Fruit fly (Drosophila melanogaster): Measurements from ENCODE around the gene Ir76b.
A peak's percentile ranks its signal among the peaks of the same experiment; 100 is the strongest.

Gene Ir76b

dm6 chr3L:20111434-20111833 is at the start of gene Ir76b:
TSS of gene Ir76b (minus strand) at chr3L:20111534.
- no peak for TF ChIP-seq CG14655 (GFP tag; optimal IDR thresholded peaks at IDR 0.05)
- no peak for TF ChIP-seq Pif1B (GFP tag; optimal IDR thresholded peaks at IDR 0.05)
- TF ChIP-seq EcR (GFP tag; optimal IDR thresholded peaks at IDR 0.05): no peak
- TF ChIP-seq Pif1A (GFP tag; optimal IDR thresholded peaks at IDR 0.05): no peak
- no peak for TF ChIP-seq D1 (tag; optimal IDR thresholded peaks at IDR 0.05)
- TF ChIP-seq CG17806 (tag; optimal IDR thresholded peaks at IDR 0.05): no peak

dm6 chr3L:20140589-20141207 is 29.4 kb upstream of the Ir76b start, which contains the start of gene CG7328:
TSS of gene CG7328 (minus strand) at chr3L:20140607.
- no peak for TF ChIP-seq fd96Ca (GFP tag; IDR thresholded peaks at IDR 0.05)
- no peak for TF ChIP-seq CG34367 (tag; optimal IDR thresholded peaks at IDR 0.05)
- TF ChIP-seq Pif1B (GFP tag; optimal IDR thresholded peaks at IDR 0.05): no peak
- TF ChIP-seq gl (tag; optimal IDR thresholded peaks at IDR 0.05): no peak
- TF ChIP-seq CG32121 (GFP tag; IDR thresholded peaks at IDR 0.05): 0 out of 2 replicates have a peak, but pooled peaks have one; percentile 31
- TF ChIP-seq D1 (tag; optimal IDR thresholded peaks at IDR 0.05): no peak

- no peak for TF ChIP-seq CG8301 (tag; optimal IDR thresholded peaks at IDR 0.05)
- TF ChIP-seq Pif1B (GFP tag; optimal IDR thresholded peaks at IDR 0.05): no peak
Measured at dm6 chr3L:20138327-20138726, 27.0 kb upstream of the Ir76b start.

dm6 chr3L:20133168-20133567 is 21.8 kb upstream of the Ir76b start, which contains the start of gene CG7335:
TSS of gene CG7335 (minus strand) at chr3L:20133268.
- TF ChIP-seq rn (GFP tag; IDR thresholded peaks at IDR 0.05) (no peak), Pif1B (GFP tag; optimal IDR thresholded peaks at IDR 0.05) (no peak)

- TF ChIP-seq CG9948 (tag; optimal IDR thresholded peaks at IDR 0.05): no peak
- TF ChIP-seq CG15710 (tag; optimal IDR thresholded peaks at IDR 0.05): no peak
- no peak for TF ChIP-seq CG34367 (tag; optimal IDR thresholded peaks at IDR 0.05)
- TF ChIP-seq rn (GFP tag; IDR thresholded peaks at IDR 0.05): no peak
- no peak for TF ChIP-seq Pif1A (GFP tag; optimal IDR thresholded peaks at IDR 0.05)
- TF ChIP-seq fd96Ca (GFP tag; IDR thresholded peaks at IDR 0.05): no peak
- no peak for TF ChIP-seq CG13204 (GFP tag; optimal IDR thresholded peaks at IDR 0.05)
- no peak for TF ChIP-seq EcR (GFP tag; optimal IDR thresholded peaks at IDR 0.05)
- TF ChIP-seq CG12605 (GFP tag; IDR thresholded peaks at IDR 0.05): no peak
- TF ChIP-seq D1 (tag; optimal IDR thresholded peaks at IDR 0.05): no peak
- no peak for TF ChIP-seq Ets98B (GFP tag; IDR thresholded peaks at IDR 0.05)
Measured at dm6 chr3L:20131643-20132042, 20.3 kb upstream of the Ir76b start, which contains the start of gene obst-J. TSS of gene obst-J (minus strand) at chr3L:20131743.

dm6 chr3L:20129032-20129431 is 17.7 kb upstream of the Ir76b start, which contains the start of gene gig:
TSS of gene gig (plus strand) at chr3L:20129181.
- TF ChIP-seq CG15710 (tag; optimal IDR thresholded peaks at IDR 0.05) (no peak), CG9948 (tag; optimal IDR thresholded peaks at IDR 0.05) (no peak)

dm6 chr3L:20127281-20127680 is 15.9 kb upstream of the Ir76b start, which contains the start of gene CG7365:
TSS of gene CG7365 (minus strand) at chr3L:20127381.
- TF ChIP-seq Ets98B (GFP tag; IDR thresholded peaks at IDR 0.05): no peak
- TF ChIP-seq CG8159 (tag; optimal IDR thresholded peaks at IDR 0.05): no peak
- TF ChIP-seq Snoo (tag; optimal IDR thresholded peaks at IDR 0.05): no peak
- no peak for TF ChIP-seq EcR (GFP tag; optimal IDR thresholded peaks at IDR 0.05)
- TF ChIP-seq CG17806 (tag; optimal IDR thresholded peaks at IDR 0.05): no peak
- TF ChIP-seq rn (GFP tag; IDR thresholded peaks at IDR 0.05): no peak
- TF ChIP-seq CG34367 (tag; optimal IDR thresholded peaks at IDR 0.05): no peak
- TF ChIP-seq Pif1B (GFP tag; optimal IDR thresholded peaks at IDR 0.05): no peak
- no peak for TF ChIP-seq CG15710 (tag; optimal IDR thresholded peaks at IDR 0.05)
- TF ChIP-seq D1 (tag; optimal IDR thresholded peaks at IDR 0.05): no peak
- TF ChIP-seq fd96Ca (GFP tag; IDR thresholded peaks at IDR 0.05): no peak
- TF ChIP-seq CG9948 (tag; optimal IDR thresholded peaks at IDR 0.05): no peak
- TF ChIP-seq CG4496 (GFP tag; IDR thresholded peaks at IDR 0.05): no peak
- no peak for TF ChIP-seq Pif1A (GFP tag; optimal IDR thresholded peaks at IDR 0.05)
- TF ChIP-seq CG12605 (GFP tag; IDR thresholded peaks at IDR 0.05): no peak
- TF ChIP-seq CG14655 (GFP tag; optimal IDR thresholded peaks at IDR 0.05): no peak
- no peak for TF ChIP-seq CG32121 (GFP tag; IDR thresholded peaks at IDR 0.05)
- no peak for TF ChIP-seq CG8301 (tag; optimal IDR thresholded peaks at IDR 0.05)
- TF ChIP-seq CG10348 (GFP tag; IDR thresholded peaks at IDR 0.05): no peak
- TF ChIP-seq gl (tag; optimal IDR thresholded peaks at IDR 0.05): no peak

- TF ChIP-seq CG15710 (tag; optimal IDR thresholded peaks at IDR 0.05) (no peak), D1 (tag; optimal IDR thresholded peaks at IDR 0.05) (no peak), CG17806 (tag; optimal IDR thresholded peaks at IDR 0.05) (no peak), EcR (GFP tag; optimal IDR thresholded peaks at IDR 0.05) (peak; percentile 41), CG12605 (GFP tag; IDR thresholded peaks at IDR 0.05) (no peak), CG32121 (GFP tag; IDR thresholded peaks at IDR 0.05) (no peak), CG14655 (GFP tag; optimal IDR thresholded peaks at IDR 0.05) (no peak), CG8301 (tag; optimal IDR thresholded peaks at IDR 0.05) (no peak), CG9948 (tag; optimal IDR thresholded peaks at IDR 0.05) (no peak), Pif1B (GFP tag; optimal IDR thresholded peaks at IDR 0.05) (no peak), Ets98B (GFP tag; IDR thresholded peaks at IDR 0.05) (no peak), CG34367 (tag; optimal IDR thresholded peaks at IDR 0.05) (no peak), CG13204 (GFP tag; optimal IDR thresholded peaks at IDR 0.05) (peak; percentile 37), Snoo (tag; optimal IDR thresholded peaks at IDR 0.05) (no peak), rn (GFP tag; IDR thresholded peaks at IDR 0.05) (no peak), fd96Ca (GFP tag; IDR thresholded peaks at IDR 0.05) (no peak), CG8159 (tag; optimal IDR thresholded peaks at IDR 0.05) (no peak), gl (tag; optimal IDR thresholded peaks at IDR 0.05) (no peak), CG4496 (GFP tag; IDR thresholded peaks at IDR 0.05) (0 out of 3 replicates have a peak, but pooled peaks have one; percentile 51), CG10348 (GFP tag; IDR thresholded peaks at IDR 0.05) (no peak), Pif1A (GFP tag; optimal IDR thresholded peaks at IDR 0.05) (no peak)
Measured at dm6 chr3L:20126106-20126505, 14.8 kb upstream of the Ir76b start.

Measured in whole organism, pupa.